Fruit fly (Drosophila melanogaster) whole organism, wandering third instar larva: ENCODE data around the gene CG31300.

Experiments used
- Myc ChIP-seq: fragments of >200 bp; optimal IDR thresholded peaks from 2 replicates; lab custom pipeline; 2017
- OdsH ChIP-seq: fragments of 200-800 bp; sonication (Bioruptor generic); optimal IDR thresholded peaks from 2 replicates; lab custom pipeline; 2016; ENCODE audit warnings: missing biosample characterization, mild to moderate bottlenecking, missing genetic modification characterization
- br ChIP-seq: fragments of 200-800 bp; sonication (Bioruptor generic); optimal IDR thresholded peaks from 2 replicates; lab custom pipeline; 2016; ENCODE audit warnings: missing biosample characterization, missing genetic modification characterization
- lola ChIP-seq: fragments of >200 bp; optimal IDR thresholded peaks from 2 replicates; lab custom pipeline; 2017; ENCODE audit warnings: missing biosample characterization, missing genetic modification characterization
- usp ChIP-seq: fragments of >200 bp; optimal IDR thresholded peaks from 2 replicates; lab custom pipeline; 2017; ENCODE audit warnings: missing biosample characterization, missing genetic modification characterization

dm6 chr3R:25292864-25293284, 9.5 kb downstream of the CG31300 start, which contains the start of gene CG31098:
- TF ChIP-seq br (GFP tag; lab: Kevin White, UChicago) (no peak), usp (GFP tag; lab: Kevin White, UChicago) (no peak), OdsH (GFP tag; lab: Kevin White, UChicago) (peak; percentile 16), Myc (no peak), lola (no peak)
